Worm (Caenorhabditis elegans) whole organism, L1 larva: ENCODE measurements around the gene str-90.

Source experiments
- aly-2 ChIP-seq: fragments of 150-350 bp; optimal IDR thresholded peaks from 2 replicates; lab custom pipeline; 2014; ENCODE audit warnings: missing biosample characterization, missing genetic modification characterization
- egl-27 ChIP-seq, 2 experiments: fragments of 150-350 bp in 1 of 2; sonication (generic microtip); optimal IDR thresholded peaks; 3 replicates each; lab custom pipeline; 2017 to 2018; ENCODE audit warnings: missing biosample characterization in 2 of 2, missing genetic modification characterization in 2 of 2, missing genetic modification reagents in 2 of 2
- fkh-10 ChIP-seq: sonication (generic microtip); optimal IDR thresholded peaks from 2 replicates; lab custom pipeline; 2017; ENCODE audit warnings: missing biosample characterization, missing genetic modification reagents, missing genetic modification characterization
- fos-1 ChIP-seq: fragments of 150-350 bp; optimal IDR thresholded peaks from 2 replicates; lab custom pipeline; 2014; ENCODE audit warnings: missing biosample characterization, missing genetic modification characterization
- hlh-4 ChIP-seq: sonication (generic microtip); optimal IDR thresholded peaks from 2 replicates; lab custom pipeline; 2016; ENCODE audit warnings: mild to moderate bottlenecking, missing genetic modification characterization, missing compliant biosample characterization
- jun-1 ChIP-seq: fragments of 150-350 bp; optimal IDR thresholded peaks from 2 replicates; lab custom pipeline; 2014; ENCODE audit warnings: missing biosample characterization, missing genetic modification reagents, missing genetic modification characterization
- lsy-2 ChIP-seq, 2 experiments: fragments of 150-350 bp; optimal IDR thresholded peaks; 2 replicates each; lab custom pipeline; 2014; ENCODE audit warnings: missing biosample characterization in 2 of 2, missing genetic modification characterization in 2 of 2
- nhr-11 ChIP-seq: fragments of 150-350 bp; optimal IDR thresholded peaks from 2 replicates; lab custom pipeline; 2014; ENCODE audit warnings: missing biosample characterization, missing genetic modification characterization
- nhr-20 ChIP-seq: sonication (generic microtip); optimal IDR thresholded peaks from 2 replicates; lab custom pipeline; 2016; ENCODE audit warnings: mild to moderate bottlenecking, missing genetic modification characterization, missing compliant biosample characterization
- pax-3 ChIP-seq: fragments of 200-800 bp; sonication (Bioruptor generic); optimal IDR thresholded peaks from 2 replicates; lab custom pipeline; 2018; ENCODE audit warnings: mild to moderate bottlenecking, missing genetic modification characterization, moderate library complexity, missing compliant biosample characterization
- unc-130 ChIP-seq: fragments of 150-350 bp; optimal IDR thresholded peaks from 2 replicates; lab custom pipeline; 2017; ENCODE audit warnings: missing biosample characterization, missing genetic modification characterization, inconsistent platforms
- unc-86 ChIP-seq: sonication (generic microtip); optimal IDR thresholded peaks from 2 replicates; lab custom pipeline; 2016; ENCODE audit warnings: missing genetic modification characterization, missing compliant biosample characterization
- ztf-11 ChIP-seq, 2 experiments: sonication (generic microtip); optimal IDR thresholded peaks; 2 replicates each; lab custom pipeline; 2016 to 2017; ENCODE audit warnings: missing genetic modification characterization in 2 of 2, missing biosample characterization in 1 of 2, missing compliant biosample characterization in 1 of 2
- ztf-4 ChIP-seq: fragments of 150-350 bp; optimal IDR thresholded peaks from 2 replicates; lab custom pipeline; 2014; ENCODE audit warnings: missing biosample characterization, missing genetic modification characterization

DNA sequence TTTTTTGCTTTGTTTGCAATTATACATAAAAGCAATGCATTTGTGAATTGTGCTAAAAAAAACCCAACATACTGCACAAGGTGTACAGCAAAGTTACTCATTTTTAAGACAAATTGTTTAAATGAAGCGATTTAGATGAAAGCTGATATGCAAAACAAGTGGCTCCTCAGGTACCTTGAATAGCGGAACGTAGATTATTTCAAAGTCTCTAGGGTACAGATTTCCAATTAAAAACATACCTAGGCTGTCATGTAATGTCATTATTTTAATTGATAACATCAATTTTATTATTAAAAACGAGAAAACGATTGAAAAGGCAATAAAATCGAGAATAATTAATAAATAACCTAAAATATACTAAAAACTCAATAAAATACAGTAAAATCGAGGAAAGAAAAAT lies 41.0 kb upstream of the str-90 start, which contains the start of gene str-139:
- TF ChIP-seq aly-2 (no peak), hlh-4 (no peak), pax-3 (tag; lab: Kevin White, UChicago) (no peak), nhr-11 (tag; lab: Kevin White, UChicago) (no peak), egl-27 (tag; optimal IDR thresholded peaks at IDR 0.05; lab: Kevin White, UChicago) (no peak), jun-1 (tag; lab: Kevin White, UChicago) (no peak), fos-1 (no peak), ztf-4 (no peak), lsy-2 (tag; optimal IDR thresholded peaks at IDR 0.05; lab: Kevin White, UChicago) (no peak), fkh-10 (no peak), ztf-11 (tag; optimal IDR thresholded peaks at IDR 0.05; lab: Kevin White, UChicago) (no peak), unc-86 (tag; lab: Kevin White, UChicago) (no peak), unc-130 (tag; lab: Kevin White, UChicago) (no peak), nhr-20 (tag; lab: Kevin White, UChicago) (no peak)
